Fruit fly (Drosophila melanogaster) whole organism, prepupa: ENCODE results near the gene Ugt36E1.

Source experiments
- Blimp-1 ChIP-seq: fragments of 200-800 bp; sonication (Bioruptor generic); optimal IDR thresholded peaks from 3 replicates; lab custom pipeline; 2017; ENCODE audit warnings: missing biosample characterization, missing genetic modification characterization, mild to moderate bottlenecking, moderate library complexity, missing genetic modification reagents
- CG8319 ChIP-seq: fragments of 200-800 bp; sonication (Bioruptor generic); optimal IDR thresholded peaks from 3 replicates; lab custom pipeline; 2016; ENCODE audit warnings: missing biosample characterization, missing genetic modification characterization

dm6 chr2L:18810960-18811642 is 15.5 kb upstream of the Ugt36E1 start, which contains the start of the genes CG10570 and CG42502:
- TF ChIP-seq Blimp-1 (GFP tag; lab: Kevin White, UChicago) (no peak), CG8319 (no peak)
